Worm (Caenorhabditis elegans): ENCODE results near the gene nlp-78.

ce11 chrII:9172849-9173248 is 36.9 kb downstream of the nlp-78 start, which contains the start of gene T23G7.2:
- no peak for TF ChIP-seq R02D3.7 (tag; optimal IDR thresholded peaks at IDR 0.05)
- no peak for TF ChIP-seq ceh-16 (tag; optimal IDR thresholded peaks at IDR 0.05)
- no peak for TF ChIP-seq elt-3 (tag; optimal IDR thresholded peaks at IDR 0.05)
- TF ChIP-seq nhr-237 (tag; optimal IDR thresholded peaks at IDR 0.05), result no peak
- no peak for TF ChIP-seq nhr-11 (tag; optimal IDR thresholded peaks at IDR 0.05)
- no peak for TF ChIP-seq mdl-1 (tag; optimal IDR thresholded peaks at IDR 0.05)

Data from whole organism, L2 larva.